Fruit fly (Drosophila melanogaster): Measurements from ENCODE around the gene CG42537.

The CG42537 gene

dm6 chr3R:6400710-6401521 is 23.3 kb downstream of the CG42537 start (continued):
- peak; percentile 76; the same call in 1 of the 4 replicates for TF ChIP-seq chinmo (GFP tag; IDR thresholded peaks at IDR 0.05; ENCODE audit: partially characterized antibody)
- TF ChIP-seq CG15514 (GFP tag; optimal IDR thresholded peaks at IDR 0.05) = peak; percentile 20
- peak; percentile 10 for TF ChIP-seq grau (tag; optimal IDR thresholded peaks at IDR 0.05)
- TF ChIP-seq CG31365 (tag; optimal IDR thresholded peaks at IDR 0.05) = peak; percentile 16
- peak; percentile 25 for TF ChIP-seq CG15601 (tag; optimal IDR thresholded peaks at IDR 0.05)
- TF ChIP-seq Elba2 (GFP tag; optimal IDR thresholded peaks at IDR 0.05) = no peak
- TF ChIP-seq nau (GFP tag; optimal IDR thresholded peaks at IDR 0.05) = peak; percentile 49
- peak; percentile 27 for TF ChIP-seq CG17568 (GFP tag; optimal IDR thresholded peaks at IDR 0.05)
- peak; percentile 3 for TF ChIP-seq CG2202 (tag; optimal IDR thresholded peaks at IDR 0.05)
- peak; percentile 18 for TF ChIP-seq CG18619 (GFP tag; optimal IDR thresholded peaks at IDR 0.05)
- TF ChIP-seq sens (GFP tag) = peak; percentile 73
- peak; percentile 22 for TF ChIP-seq CG2875 (GFP tag; optimal IDR thresholded peaks at IDR 0.05)
- TF ChIP-seq Bgb (GFP tag; IDR thresholded peaks at IDR 0.05; ENCODE audit: partially characterized antibody) = no peak
- peak; percentile 33 for TF ChIP-seq Fer3 (tag; optimal IDR thresholded peaks at IDR 0.05)
- TF ChIP-seq cwo (GFP tag; optimal IDR thresholded peaks at IDR 0.05) = peak; percentile 73
- TF ChIP-seq gem (tag; optimal IDR thresholded peaks at IDR 0.05) = peak; percentile 3

- TF ChIP-seq cas (GFP tag; IDR thresholded peaks at IDR 0.05) (no peak), slbo (GFP tag; IDR thresholded peaks at IDR 0.05) (0 out of 2 replicates have a peak, but pooled peaks have one; percentile 35), Med (GFP tag) (peak; percentile 53), CG2120 (GFP tag; optimal IDR thresholded peaks at IDR 0.05) (peak; percentile 40)
These were observed 23.9 kb downstream of the CG42537 start for dm6 chr3R:6401522-6401844.

- no peak for TF ChIP-seq h (optimal IDR thresholded peaks at IDR 0.05)
- no peak for TF ChIP-seq prd (optimal IDR thresholded peaks at IDR 0.05)
- no peak for TF ChIP-seq prd (GFP tag; IDR thresholded peaks at IDR 0.05)
- peak; percentile 85 for TF ChIP-seq crol (GFP tag; IDR thresholded peaks at IDR 0.05)
- no peak for TF ChIP-seq Nf-YC (tag; optimal IDR thresholded peaks at IDR 0.05)
- TF ChIP-seq bab2 (GFP tag; optimal IDR thresholded peaks at IDR 0.05) = no peak
- peak; percentile 76 for TF ChIP-seq mirr (GFP tag; optimal IDR thresholded peaks at IDR 0.05)
- TF ChIP-seq CG13775 (GFP tag; optimal IDR thresholded peaks at IDR 0.05) = no peak
- TF ChIP-seq Gug (GFP tag; IDR thresholded peaks at IDR 0.05) = no peak
- no peak for TF ChIP-seq CG2116 (GFP tag; optimal IDR thresholded peaks at IDR 0.05)
- TF ChIP-seq cad (GFP tag; optimal IDR thresholded peaks at IDR 0.05) = peak; percentile 45
- peak in 1 of 2 experiments; percentile 11 for TF ChIP-seq Eip74EF (GFP tag; optimal IDR thresholded peaks at IDR 0.05)
- TF ChIP-seq CG12942 (GFP tag; optimal IDR thresholded peaks at IDR 0.05) = no peak
- TF ChIP-seq kah (GFP tag; optimal IDR thresholded peaks at IDR 0.05) = peak; percentile 69
- no peak for TF ChIP-seq Sry-δ (GFP tag; optimal IDR thresholded peaks at IDR 0.05)
- TF ChIP-seq CG11723 (GFP tag; optimal IDR thresholded peaks at IDR 0.05) = no peak
- TF ChIP-seq nerfin-1 (tag; optimal IDR thresholded peaks at IDR 0.05) = no peak
- no peak for TF ChIP-seq her (GFP tag; optimal IDR thresholded peaks at IDR 0.05)
- TF ChIP-seq Spps (tag; optimal IDR thresholded peaks at IDR 0.05) = no peak
- TF ChIP-seq ham (GFP tag; IDR thresholded peaks at IDR 0.05) = peak; percentile 29; the same call in 1 of the 2 replicates
- TF ChIP-seq exex (tag; optimal IDR thresholded peaks at IDR 0.05) = peak; percentile 94
- no peak for TF ChIP-seq CG4854 (GFP tag; optimal IDR thresholded peaks at IDR 0.05)
- peak; percentile 76 for TF ChIP-seq sug (tag; optimal IDR thresholded peaks at IDR 0.05)
- peak; percentile 92 for TF ChIP-seq CG34376 (GFP tag; optimal IDR thresholded peaks at IDR 0.05)
- TF ChIP-seq Scr (GFP tag; IDR thresholded peaks at IDR 0.05; ENCODE audit: partially characterized antibody) = peak; percentile 27; the same call in 1 of the 2 replicates
- peak; percentile 22 for TF ChIP-seq CG12769 (tag; optimal IDR thresholded peaks at IDR 0.05)
These were observed 25.1 kb downstream of the CG42537 start for dm6 chr3R:6402522-6403171.

All from whole organism, embryonic.